Worm (Caenorhabditis elegans) whole organism, late embryonic: ENCODE measurements around the gene C02B10.3.

Source experiments
- dmd-4 ChIP-seq: sonication (generic microtip); optimal IDR thresholded peaks from 2 replicates; lab custom pipeline; 2016; ENCODE audit warnings: borderline replicate concordance, missing genetic modification characterization, missing compliant biosample characterization
- ets-4 ChIP-seq: sonication (generic microtip); optimal IDR thresholded peaks from 2 replicates; lab custom pipeline; 2016; ENCODE audit warnings: missing genetic modification characterization, missing compliant biosample characterization

DNA sequence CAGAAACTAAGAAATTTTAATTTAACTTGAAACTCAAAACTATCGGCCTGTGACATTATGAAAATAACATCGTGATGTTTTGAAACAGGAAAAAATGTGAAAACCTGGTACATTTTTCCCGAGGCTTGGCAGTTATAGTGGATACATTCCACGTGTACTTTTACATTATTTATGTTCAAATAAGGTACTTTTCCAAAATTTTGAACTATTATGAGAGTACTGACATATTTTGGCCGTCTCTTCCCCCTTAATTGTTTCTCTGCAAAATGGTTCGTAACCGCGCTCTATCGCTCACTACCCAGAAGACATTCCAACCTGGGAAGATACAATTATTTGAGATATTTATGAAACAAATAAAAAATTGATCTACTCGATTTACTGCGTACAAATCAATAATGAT is 46.7 kb upstream of the C02B10.3 start, which contains the start of gene C24D10.5:
- TF ChIP-seq dmd-4 (tag; lab: Kevin White, UChicago) (no peak), ets-4 (tag; lab: Kevin White, UChicago) (no peak)
